Worm (Caenorhabditis elegans) whole organism, L4 larva: ENCODE measurements around the gene sdc-3.

Experiments
- lin-39 ChIP-seq: fragments of 150-350 bp; optimal IDR thresholded peaks from 2 replicates; lab custom pipeline; 2014; ENCODE audit warnings: missing biosample characterization, missing genetic modification reagents, missing genetic modification characterization
- lsy-2 ChIP-seq, 2 experiments: fragments of 150-350 bp in 1 of 2; sonication (generic microtip) in 1 of 2; optimal IDR thresholded peaks; 2 replicates each; lab custom pipeline; 2014 to 2017; ENCODE audit warnings: missing biosample characterization in 2 of 2, missing genetic modification characterization in 2 of 2
- mdt-29 ChIP-seq: fragments of 200-800 bp; sonication (Bioruptor generic); IDR thresholded peaks from 2 replicates; pipeline ENCODE4 v1.3.6; 2022; ENCODE audit warnings: missing genetic modification reagents, missing genetic modification characterization, missing compliant biosample characterization
- zfp-2 ChIP-seq: sonication (generic microtip); optimal IDR thresholded peaks from 2 replicates; lab custom pipeline; 2016; ENCODE audit warnings: mild to moderate bottlenecking, missing genetic modification characterization, missing compliant biosample characterization

DNA sequence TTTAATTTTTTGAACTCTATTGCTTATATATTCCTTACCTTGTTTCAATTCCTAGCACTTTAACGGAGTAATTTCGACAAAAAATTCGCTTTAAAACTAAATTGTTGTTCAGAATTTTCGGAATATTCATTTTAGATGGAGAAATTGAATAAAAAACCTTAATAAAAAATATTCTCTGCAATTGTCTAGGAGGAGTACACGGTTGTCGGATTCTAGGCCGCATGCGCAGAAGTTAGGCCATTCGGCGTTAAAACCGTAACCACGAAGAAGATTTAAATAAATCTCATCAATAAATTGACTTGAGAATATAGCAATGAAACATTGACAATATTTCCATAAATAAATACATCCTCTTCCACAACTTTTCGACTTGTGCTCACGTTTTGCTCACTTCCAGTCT lies 34.3 kb upstream of the sdc-3 start, which contains the start of the genes C01G10.10 and C01G10.9:
- TF ChIP-seq lin-39 (tag; lab: Kevin White, UChicago) (no peak), zfp-2 (tag; lab: Kevin White, UChicago) (no peak), lsy-2 (tag; optimal IDR thresholded peaks at IDR 0.05; lab: Kevin White, UChicago) (peak in 1 of 2 experiments; percentile 80), mdt-29 (GFP tag; lab: Robert Waterston, UW) (no peak)
